Fruit fly (Drosophila melanogaster): ENCODE data around the gene CG1785.

DNA sequence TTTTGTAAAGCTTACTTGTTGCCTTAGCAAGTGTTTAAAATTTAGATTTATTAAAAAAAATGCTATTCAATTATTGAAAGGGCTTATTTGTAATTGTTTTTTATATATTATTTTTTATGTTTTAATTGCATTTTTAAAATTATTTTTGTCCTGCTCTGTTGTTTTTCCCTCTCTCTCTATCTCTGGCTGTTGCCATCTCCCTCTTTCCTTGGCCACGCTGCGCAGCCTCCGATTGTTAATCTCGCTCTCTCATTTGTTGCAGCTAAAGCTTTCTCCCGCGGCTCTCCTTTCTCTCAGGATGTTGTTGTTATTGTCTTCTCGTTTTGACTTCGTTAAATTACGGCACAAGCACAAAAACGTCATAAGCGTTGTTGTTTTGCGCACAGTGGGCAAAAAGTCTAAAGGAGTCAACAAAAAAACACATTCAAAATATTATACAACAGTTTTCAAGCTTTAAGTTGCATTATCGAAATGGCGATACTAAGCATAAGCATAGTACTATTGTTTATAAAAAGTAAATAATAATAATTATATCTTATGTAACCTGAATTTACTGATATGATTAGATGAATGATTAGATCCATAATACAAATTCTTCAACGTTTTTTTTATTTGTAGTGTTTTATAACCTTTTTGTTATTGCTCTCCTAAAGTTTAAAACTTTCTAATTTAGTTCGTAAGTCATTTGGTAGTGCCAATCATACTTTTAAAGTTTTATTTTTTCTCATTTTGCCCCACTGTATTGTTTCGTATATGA, 20.5 kb upstream of the CG1785 start:
- TF ChIP-seq psq (optimal IDR thresholded peaks at IDR 0.05) (no peak), EcR (GFP tag; optimal IDR thresholded peaks at IDR 0.05) (no peak), Dll (optimal IDR thresholded peaks at IDR 0.05) (no peak), CG8478 (optimal IDR thresholded peaks at IDR 0.05) (no peak)

All from whole organism.